Worm (Caenorhabditis elegans): ENCODE results near the gene ugt-65.

DNA sequence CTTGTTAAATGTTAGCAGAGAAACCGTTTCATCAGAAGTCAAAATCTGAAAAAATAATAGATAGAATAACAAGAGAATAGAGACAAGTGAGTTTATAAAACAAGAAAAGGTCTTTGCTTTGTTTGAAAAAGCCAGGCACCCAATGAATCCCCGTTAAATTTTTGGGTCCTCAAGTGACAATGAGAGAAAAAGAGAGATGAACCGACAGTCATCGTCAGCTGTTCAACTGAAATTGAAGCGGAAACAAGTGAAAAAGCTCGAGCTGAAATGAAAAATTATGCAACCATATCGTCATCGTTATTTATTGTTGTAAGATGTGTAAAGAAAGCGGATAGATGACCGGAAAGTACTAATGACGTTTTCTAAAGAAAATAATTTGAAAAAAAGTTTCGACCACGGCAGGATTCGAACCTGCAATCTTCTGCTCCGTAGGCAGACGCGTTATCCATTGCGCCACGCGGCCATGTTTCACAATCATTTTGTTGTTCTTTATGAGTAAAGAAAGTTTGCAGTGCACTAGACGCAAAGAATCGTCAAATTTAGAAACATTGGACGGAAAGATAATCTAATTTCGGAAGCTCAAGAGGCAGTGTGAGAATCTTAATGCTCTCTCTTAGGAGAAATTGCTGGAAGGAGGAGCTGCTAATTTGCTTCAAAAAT, 2.8 kb upstream of the ugt-65 start, which contains the start of gene F08G5.3:
- TF ChIP-seq him-1 (tag; optimal IDR thresholded peaks at IDR 0.05) (peak; percentile 52), dao-5 (tag; optimal IDR thresholded peaks at IDR 0.05) (peak; percentile 36), W03F9.2 (tag; optimal IDR thresholded peaks at IDR 0.05) (no peak)
